Worm (Caenorhabditis elegans): ENCODE data around the gene F46B6.5.

The F46B6.5 gene

ce11 chrV:9754459-9754858 lies 28.4 kb downstream of the F46B6.5 start, which contains the start of gene F58E6.5:
Gene F58E6.5, minus strand, starts transcription at chrV:9754559.
- no peak for TF ChIP-seq unc-62 (GFP tag; optimal IDR thresholded peaks at IDR 0.05)

ce11 chrV:9753554-9753953 lies 29.3 kb downstream of the F46B6.5 start:
- no peak for TF ChIP-seq unc-62 (GFP tag; optimal IDR thresholded peaks at IDR 0.05)

- TF ChIP-seq unc-62 (GFP tag; optimal IDR thresholded peaks at IDR 0.05) = no peak
Measured at ce11 chrV:9752918-9753317, 30.0 kb downstream of the F46B6.5 start, which contains the start of gene F58E6.6. Gene F58E6.6, minus strand, starts transcription at chrV:9753018.

- TF ChIP-seq unc-62 (GFP tag; optimal IDR thresholded peaks at IDR 0.05) = no peak
Measured at ce11 chrV:9750308-9750707, 32.6 kb downstream of the F46B6.5 start, which contains the start of gene F58E6.4. Gene F58E6.4, minus strand, starts transcription at chrV:9750408.

ce11 chrV:9744934-9745333 lies 37.9 kb downstream of the F46B6.5 start, which contains the start of gene F58E6.13:
Gene F58E6.13, plus strand, starts transcription at chrV:9745234.
- no peak for TF ChIP-seq unc-62 (GFP tag; optimal IDR thresholded peaks at IDR 0.05)

- TF ChIP-seq unc-62 (GFP tag; optimal IDR thresholded peaks at IDR 0.05) = no peak
Measured at ce11 chrV:9740858-9741257, 42.0 kb downstream of the F46B6.5 start, which contains the start of gene sta-2. Gene sta-2, plus strand, starts transcription at chrV:9741206.

ce11 chrV:9739402-9739801 lies 43.5 kb downstream of the F46B6.5 start, which contains the start of gene marc-1:
Gene marc-1, plus strand, starts transcription at chrV:9739702.
- no peak for TF ChIP-seq unc-62 (GFP tag; optimal IDR thresholded peaks at IDR 0.05)

ce11 chrV:9738077-9738705 lies 44.7 kb downstream of the F46B6.5 start:
- no peak for TF ChIP-seq unc-62 (GFP tag; optimal IDR thresholded peaks at IDR 0.05)

ce11 chrV:9737287-9737686 lies 45.6 kb downstream of the F46B6.5 start, which contains the start of gene aqp-4:
Gene aqp-4, plus strand, starts transcription at chrV:9737556.
- no peak for TF ChIP-seq unc-62 (GFP tag; optimal IDR thresholded peaks at IDR 0.05)

- TF ChIP-seq unc-62 (GFP tag; optimal IDR thresholded peaks at IDR 0.05) = no peak
Measured at ce11 chrV:9733920-9734454, 48.9 kb downstream of the F46B6.5 start, which contains the start of gene cal-7. Gene cal-7, plus strand, starts transcription at chrV:9734103.

- no peak for TF ChIP-seq unc-62 (GFP tag; optimal IDR thresholded peaks at IDR 0.05)
Measured at ce11 chrV:9731852-9732251, 51.0 kb downstream of the F46B6.5 start.

- peak; percentile 28 for TF ChIP-seq unc-62 (GFP tag; optimal IDR thresholded peaks at IDR 0.05)
Measured at ce11 chrV:9730743-9731706, 51.8 kb downstream of the F46B6.5 start.

Measured in whole organism, dauer.